Fruit fly (Drosophila melanogaster) whole organism, embryonic: ENCODE data around the gene trus.

Source experiments
- Adf1 ChIP-seq: fragments of 200-800 bp; sonication (Bioruptor generic); IDR thresholded peaks from 2 replicates; pipeline ENCODE4 v1.3.6; 2022; ENCODE audit warnings: missing biosample characterization, missing genetic modification characterization
- CG11247 ChIP-seq: fragments of 200-800 bp; sonication (Bioruptor generic); IDR thresholded peaks from 2 replicates; pipeline ENCODE4 v1.3.6; 2022; ENCODE audit warnings: missing biosample characterization, missing genetic modification characterization
- CG12071 ChIP-seq: fragments of 200-800 bp; sonication (Bioruptor generic); optimal IDR thresholded peaks from 3 replicates; lab custom pipeline; 2018; ENCODE audit warnings: missing biosample characterization, mild to moderate bottlenecking, missing genetic modification characterization
- CG13296 ChIP-seq: fragments of 200-800 bp; sonication (Bioruptor generic); optimal IDR thresholded peaks from 3 replicates; lab custom pipeline; 2018; ENCODE audit warnings: missing biosample characterization, mild to moderate bottlenecking, missing genetic modification characterization
- CG14965 ChIP-seq: fragments of 200-800 bp; sonication (Bioruptor generic); optimal IDR thresholded peaks from 2 replicates; lab custom pipeline; 2016; ENCODE audit warnings: missing biosample characterization, missing genetic modification characterization, borderline replicate concordance
- CG15269 ChIP-seq: fragments of 200-800 bp; sonication (Bioruptor generic); optimal IDR thresholded peaks from 2 replicates; lab custom pipeline; 2018; ENCODE audit warnings: missing biosample characterization, mild to moderate bottlenecking, missing genetic modification characterization, moderate library complexity
- CG17186 ChIP-seq: fragments of 200-800 bp; sonication (Bioruptor generic); optimal IDR thresholded peaks from 3 replicates; lab custom pipeline; 2017; ENCODE audit warnings: missing biosample characterization, missing genetic modification reagents, missing genetic modification characterization
- CG17385 ChIP-seq: fragments of 200-800 bp; sonication (Bioruptor generic); optimal IDR thresholded peaks from 3 replicates; lab custom pipeline; 2018; ENCODE audit warnings: missing biosample characterization, mild to moderate bottlenecking, missing genetic modification characterization
- CG18476 ChIP-seq: fragments of 200-800 bp; sonication (Bioruptor generic); optimal IDR thresholded peaks from 2 replicates; lab custom pipeline; 2016; ENCODE audit warnings: missing biosample characterization, mild to moderate bottlenecking, missing genetic modification characterization
- CG2120 ChIP-seq: fragments of 200-800 bp; sonication (Bioruptor generic); optimal IDR thresholded peaks from 3 replicates; lab custom pipeline; 2016; ENCODE audit warnings: missing biosample characterization, missing genetic modification characterization
- CG5245 ChIP-seq: fragments of 200-800 bp; sonication (Bioruptor generic); optimal IDR thresholded peaks from 3 replicates; lab custom pipeline; 2016; ENCODE audit warnings: missing biosample characterization, missing genetic modification characterization
- CG8478 ChIP-seq: fragments of >200 bp; optimal IDR thresholded peaks from 2 replicates; lab custom pipeline; 2018
- CG9437 ChIP-seq: fragments of 200-800 bp; sonication (Bioruptor generic); optimal IDR thresholded peaks from 2 replicates; lab custom pipeline; 2018; ENCODE audit warnings: missing biosample characterization, mild to moderate bottlenecking, missing genetic modification characterization
- E2f2 ChIP-seq: fragments of 200-800 bp; sonication (Bioruptor generic); IDR thresholded peaks from 2 replicates; pipeline ENCODE4 v1.3.6; 2022; ENCODE audit warnings: missing biosample characterization, missing genetic modification characterization
- Fer3 ChIP-seq: fragments of 200-800 bp; sonication (Bioruptor generic); optimal IDR thresholded peaks from 2 replicates; lab custom pipeline; 2018; ENCODE audit warnings: missing biosample characterization, mild to moderate bottlenecking, missing genetic modification characterization, moderate library complexity
- HHEX ChIP-seq: fragments of 200-800 bp; sonication (Bioruptor generic); optimal IDR thresholded peaks from 3 replicates; lab custom pipeline; 2017; ENCODE audit warnings: missing biosample characterization, mild to moderate bottlenecking, missing genetic modification characterization, missing genetic modification reagents
- HmgD ChIP-seq: fragments of 200-800 bp; sonication (Bioruptor generic); optimal IDR thresholded peaks from 3 replicates; lab custom pipeline; 2016; ENCODE audit warnings: missing biosample characterization, missing genetic modification characterization
- Kr ChIP-seq: fragments of 200-800 bp; sonication (Bioruptor generic); optimal IDR thresholded peaks from 2 replicates; lab custom pipeline; 2017; ENCODE audit warnings: missing biosample characterization, mild to moderate bottlenecking, missing genetic modification characterization
- Med ChIP-seq: fragments of 200-800 bp; sonication (Bioruptor generic); peaks from one replicate; lab custom pipeline; 2016; ENCODE audit warnings: missing biosample characterization, missing genetic modification characterization, mild to moderate bottlenecking, inconsistent platforms, moderate library complexity
- Meics ChIP-seq: fragments of 200-800 bp; sonication (Bioruptor generic); optimal IDR thresholded peaks from 2 replicates; lab custom pipeline; 2017; ENCODE audit warnings: missing biosample characterization, mild to moderate bottlenecking, missing genetic modification characterization
- Nf-YC ChIP-seq: fragments of 200-800 bp; optimal IDR thresholded peaks from 3 replicates; lab custom pipeline; 2019; ENCODE audit warnings: missing biosample characterization, mild to moderate bottlenecking, missing genetic modification characterization, moderate library complexity
- Rfx ChIP-seq: fragments of 200-800 bp; sonication (Bioruptor generic); IDR thresholded peaks from 2 replicates; pipeline ENCODE4 v1.3.6; 2022; ENCODE audit warnings: missing biosample characterization, missing genetic modification characterization
- Sox100B ChIP-seq: fragments of 200-800 bp; sonication (Bioruptor generic); optimal IDR thresholded peaks from 3 replicates; lab custom pipeline; 2018; ENCODE audit warnings: missing biosample characterization, mild to moderate bottlenecking, missing genetic modification characterization
- Sox102F ChIP-seq: fragments of 200-800 bp; sonication (Bioruptor generic); optimal IDR thresholded peaks from 2 replicates; lab custom pipeline; 2018; ENCODE audit warnings: missing biosample characterization, mild to moderate bottlenecking, missing genetic modification characterization, moderate library complexity
- Ssrp ChIP-seq: fragments of 200-800 bp; sonication (Bioruptor generic); optimal IDR thresholded peaks from 2 replicates; lab custom pipeline; 2018; ENCODE audit warnings: missing biosample characterization, mild to moderate bottlenecking, missing genetic modification characterization, moderate library complexity
- Trl ChIP-seq, 3 experiments: fragments of >200 bp in 2 of 3; fragments of 200-800 bp in 1 of 3; sonication (Bioruptor generic) in 1 of 3; optimal IDR thresholded peaks; 2 replicates in 1 of 3; 3 replicates in 2 of 3; lab custom pipeline; 2016 to 2017; ENCODE audit warnings: missing biosample characterization in 1 of 3, missing genetic modification characterization in 1 of 3
- aop ChIP-seq: fragments of 200-800 bp; sonication (Bioruptor generic); IDR thresholded peaks from 2 replicates; pipeline ENCODE4 v1.3.6; 2022; ENCODE audit warnings: missing biosample characterization, missing genetic modification characterization
- ap ChIP-seq: fragments of 200-800 bp; sonication (Bioruptor generic); IDR thresholded peaks from 2 replicates; pipeline ENCODE4 v1.3.6; 2022; ENCODE audit warnings: missing biosample characterization, missing genetic modification characterization
- bsh ChIP-seq, 2 experiments: fragments of 200-800 bp; sonication (Bioruptor generic); optimal IDR thresholded peaks; 2 replicates each; lab custom pipeline; 2017 to 2018; ENCODE audit warnings: mild to moderate bottlenecking in 2 of 2, missing biosample characterization in 2 of 2, missing genetic modification characterization in 2 of 2, moderate library complexity in 1 of 2
- ci ChIP-seq: fragments of 200-800 bp; sonication (Bioruptor generic); IDR thresholded peaks from 3 replicates; pipeline ENCODE4 v1.3.6; 2022; ENCODE audit warnings: missing biosample characterization, missing genetic modification characterization
- crp ChIP-seq, 2 experiments: fragments of 200-800 bp; sonication (Bioruptor generic); optimal IDR thresholded peaks; 2 replicates in 1 of 2; 3 replicates in 1 of 2; lab custom pipeline; 2017; ENCODE audit warnings: missing biosample characterization in 2 of 2, missing genetic modification characterization in 2 of 2, mild to moderate bottlenecking in 1 of 2, moderate library complexity in 1 of 2
- dysf ChIP-seq: fragments of 200-800 bp; sonication (Bioruptor generic); IDR thresholded peaks from 3 replicates; pipeline ENCODE4 v1.3.6; 2022; ENCODE audit warnings: missing biosample characterization, missing genetic modification characterization
- fd102C ChIP-seq: fragments of 200-800 bp; sonication (Bioruptor generic); optimal IDR thresholded peaks from 2 replicates; lab custom pipeline; 2018; ENCODE audit warnings: missing biosample characterization, mild to moderate bottlenecking, missing genetic modification characterization, moderate library complexity
- gem ChIP-seq: fragments of 200-800 bp; sonication (Bioruptor generic); optimal IDR thresholded peaks from 2 replicates; lab custom pipeline; 2019; ENCODE audit warnings: missing biosample characterization, mild to moderate bottlenecking, missing genetic modification characterization, moderate library complexity
- hbn ChIP-seq: fragments of 200-800 bp; sonication (Bioruptor generic); IDR thresholded peaks from 2 replicates; pipeline ENCODE4 v1.3.6; 2022; ENCODE audit warnings: missing biosample characterization, missing genetic modification characterization; ENCODE audit not compliant: partially characterized antibody
- ind ChIP-seq: fragments of 200-800 bp; sonication (Bioruptor generic); optimal IDR thresholded peaks from 3 replicates; lab custom pipeline; 2016; ENCODE audit warnings: missing biosample characterization, missing genetic modification characterization
- jumu ChIP-seq: fragments of 200-800 bp; sonication (Bioruptor generic); optimal IDR thresholded peaks from 3 replicates; lab custom pipeline; 2016; ENCODE audit warnings: missing biosample characterization, missing genetic modification characterization
- kah ChIP-seq: fragments of 200-800 bp; sonication (Bioruptor generic); optimal IDR thresholded peaks from 2 replicates; lab custom pipeline; 2018; ENCODE audit warnings: missing biosample characterization, mild to moderate bottlenecking, missing genetic modification characterization
- lmd ChIP-seq: fragments of 200-800 bp; sonication (Bioruptor generic); IDR thresholded peaks from 2 replicates; pipeline ENCODE4 v1.3.6; 2022; ENCODE audit warnings: missing biosample characterization, missing genetic modification characterization
- mam ChIP-seq: fragments of 200-800 bp; sonication (Bioruptor generic); optimal IDR thresholded peaks from 3 replicates; lab custom pipeline; 2016; ENCODE audit warnings: missing biosample characterization, missing genetic modification characterization
- odd ChIP-seq: fragments of 200-800 bp; sonication (Bioruptor generic); optimal IDR thresholded peaks from 2 replicates; lab custom pipeline; 2017; ENCODE audit warnings: missing biosample characterization, mild to moderate bottlenecking, missing genetic modification characterization
- pan ChIP-seq, 4 experiments: fragments of >200 bp in 3 of 4; fragments of 200-800 bp in 1 of 4; sonication (Bioruptor generic) in 1 of 4; optimal IDR thresholded peaks in 3 of 4; IDR thresholded peaks in 1 of 4; 2 replicates each; pipeline versions ENCODE4 v1.3.6 to Lab custom; 2017 to 2022; ENCODE audit warnings: missing biosample characterization in 2 of 4, missing genetic modification characterization in 2 of 4, mixed read lengths in 1 of 4
- prd ChIP-seq, 3 experiments: fragments of >200 bp in 2 of 3; fragments of 200-800 bp in 1 of 3; sonication (Bioruptor generic) in 1 of 3; optimal IDR thresholded peaks in 2 of 3; IDR thresholded peaks in 1 of 3; 2 replicates in 2 of 3; 3 replicates in 1 of 3; pipeline versions ENCODE4 v1.3.6 to Lab custom; 2017 to 2022; ENCODE audit warnings: missing biosample characterization in 1 of 3, missing genetic modification characterization in 1 of 3
- psq ChIP-seq: fragments of 200-800 bp; sonication (Bioruptor generic); optimal IDR thresholded peaks from 2 replicates; lab custom pipeline; 2017; ENCODE audit warnings: missing biosample characterization, missing genetic modification characterization
- pum ChIP-seq: fragments of 200-800 bp; sonication (Bioruptor generic); optimal IDR thresholded peaks from 2 replicates; lab custom pipeline; 2016; ENCODE audit warnings: missing biosample characterization, missing genetic modification characterization
- row ChIP-seq: fragments of 200-800 bp; sonication (Bioruptor generic); IDR thresholded peaks from 3 replicates; pipeline ENCODE4 v1.3.6; 2022; ENCODE audit warnings: missing biosample characterization, missing genetic modification characterization
- salm ChIP-seq: fragments of 200-800 bp; sonication (Bioruptor generic); optimal IDR thresholded peaks from 2 replicates; lab custom pipeline; 2018; ENCODE audit warnings: missing biosample characterization, mild to moderate bottlenecking, missing genetic modification characterization
- tin ChIP-seq: fragments of 200-800 bp; sonication (Bioruptor generic); optimal IDR thresholded peaks from 3 replicates; lab custom pipeline; 2016; ENCODE audit warnings: missing biosample characterization, missing genetic modification characterization
- vvl ChIP-seq: fragments of 200-800 bp; sonication (Bioruptor generic); IDR thresholded peaks from 2 replicates; pipeline ENCODE4 v1.3.6; 2022; ENCODE audit warnings: missing biosample characterization, missing genetic modification characterization

trus gene

dm6 chr3R:12451376-12451775 lies 5.0 kb upstream of the trus start (continued):
- peak; percentile 6 for TF ChIP-seq odd
- TF ChIP-seq kah (GFP tag; lab: Kevin White, UChicago) = no peak
- peak; percentile 0 for TF ChIP-seq HHEX
- TF ChIP-seq pan (optimal IDR thresholded peaks at IDR 0.05; lab: Kevin White, UChicago) = no peak
- peak in 1 of 2 experiments; percentile 67 for TF ChIP-seq pan (GFP tag; optimal IDR thresholded peaks at IDR 0.05 in 1 of 2, IDR thresholded peaks at IDR 0.05 in 1 of 2)
- TF ChIP-seq CG11247 (GFP tag; lab: Robert Waterston, UW) = no peak
- TF ChIP-seq Meics = peak; percentile 12
- TF ChIP-seq row (GFP tag; lab: Robert Waterston, UW) = peak; percentile 42
- peak; percentile 9 for TF ChIP-seq CG12071 (GFP tag; lab: Kevin White, UChicago)
- TF ChIP-seq CG9437 (GFP tag; lab: Kevin White, UChicago) = peak; percentile 5
- TF ChIP-seq psq (GFP tag; lab: Kevin White, UChicago) = no peak
- no peak for TF ChIP-seq CG8478 (lab: Kevin White, UChicago)
- peak; percentile 80 for TF ChIP-seq Med
- peak in 1 of 2 experiments; percentile 38 for TF ChIP-seq bsh (GFP tag; optimal IDR thresholded peaks at IDR 0.05; lab: Kevin White, UChicago)
- no peak for TF ChIP-seq crp (GFP tag; optimal IDR thresholded peaks at IDR 0.05; lab: Kevin White, UChicago)
- TF ChIP-seq CG17186 (GFP tag; lab: Kevin White, UChicago) = no peak
- TF ChIP-seq Nf-YC (tag; lab: Kevin White, UChicago) = no peak
- TF ChIP-seq tin = peak; percentile 19
- peak; percentile 26; the same call in 1 of the 2 replicates for TF ChIP-seq vvl (GFP tag; lab: Robert Waterston, UW)
- TF ChIP-seq gem = peak; percentile 69
- peak; percentile 73 for TF ChIP-seq Sox102F
- TF ChIP-seq ap (GFP tag; lab: Robert Waterston, UW) = peak; percentile 35; the same call in 1 of the 2 replicates
- no peak for TF ChIP-seq prd (optimal IDR thresholded peaks at IDR 0.05; lab: Kevin White, UChicago)
- peak; percentile 34; the same call in 1 of the 3 replicates for TF ChIP-seq prd (GFP tag; IDR thresholded peaks at IDR 0.05; lab: Robert Waterston, UW)
- TF ChIP-seq CG14965 = no peak
- peak; percentile 58; the same call in 2 of the 3 replicates for TF ChIP-seq ci (GFP tag; lab: Robert Waterston, UW)
- TF ChIP-seq Kr = no peak
- TF ChIP-seq dysf (GFP tag; lab: Robert Waterston, UW) = peak; percentile 65
- no peak for TF ChIP-seq Sox100B (GFP tag; lab: Kevin White, UChicago)
- TF ChIP-seq Ssrp (tag; lab: Kevin White, UChicago) = peak; percentile 4
- no peak for TF ChIP-seq salm (tag; lab: Kevin White, UChicago)
- TF ChIP-seq pum (GFP tag; lab: Kevin White, UChicago) = peak; percentile 17
- TF ChIP-seq mam (GFP tag; lab: Kevin White, UChicago) = peak; percentile 20
- TF ChIP-seq Adf1 (GFP tag; lab: Robert Waterston, UW) = no peak
- TF ChIP-seq aop (GFP tag; lab: Robert Waterston, UW) = no peak
- TF ChIP-seq Fer3 (tag; lab: Kevin White, UChicago) = peak; percentile 48
- TF ChIP-seq jumu (GFP tag; lab: Kevin White, UChicago) = no peak
- TF ChIP-seq CG2120 (GFP tag; lab: Kevin White, UChicago) = peak; percentile 22
- TF ChIP-seq ind = peak; percentile 34
- TF ChIP-seq lmd (GFP tag; lab: Robert Waterston, UW) = 0 out of 2 replicates have a peak, but pooled peaks have one; percentile 16
- TF ChIP-seq CG5245 (GFP tag; lab: Kevin White, UChicago) = peak; percentile 9
- TF ChIP-seq E2f2 (GFP tag; lab: Robert Waterston, UW) = peak; percentile 13; the same call in 1 of the 2 replicates
- TF ChIP-seq Rfx (GFP tag; lab: Robert Waterston, UW) = peak; percentile 23; the same call in 1 of the 2 replicates
- TF ChIP-seq CG15269 (tag; lab: Kevin White, UChicago) = peak; percentile 70
- TF ChIP-seq CG13296 (GFP tag; lab: Kevin White, UChicago) = peak; percentile 12
- TF ChIP-seq CG17385 (GFP tag; lab: Kevin White, UChicago) = peak; percentile 35
- TF ChIP-seq HmgD (GFP tag; lab: Kevin White, UChicago) = no peak
- TF ChIP-seq Trl (optimal IDR thresholded peaks at IDR 0.05; lab: Kevin White, UChicago) = no peak
- peak; percentile 0 for TF ChIP-seq Trl (GFP tag; optimal IDR thresholded peaks at IDR 0.05; lab: Kevin White, UChicago)
- no peak for TF ChIP-seq hbn (GFP tag; lab: Robert Waterston, UW)
- no peak for TF ChIP-seq CG18476
- TF ChIP-seq fd102C (GFP tag; lab: Kevin White, UChicago) = no peak
